Worm (Caenorhabditis elegans) whole organism, early embryonic: Measurements from ENCODE around the gene nuc-1.

Source experiments
- ama-1 ChIP-seq: fragments of 150-350 bp; optimal IDR thresholded peaks from 2 replicates; lab custom pipeline; 2014
- ets-7 ChIP-seq: sonication (generic microtip); optimal IDR thresholded peaks from 2 replicates; lab custom pipeline; 2016; ENCODE audit warnings: missing genotype, missing genetic modification characterization, missing compliant biosample characterization
- hmbx-1 ChIP-seq: sonication (generic microtip); optimal IDR thresholded peaks from 2 replicates; lab custom pipeline; 2016; ENCODE audit warnings: mild to moderate bottlenecking, missing genetic modification characterization, missing compliant biosample characterization
- pes-1 ChIP-seq: fragments of 200-800 bp; sonication (Bioruptor generic); IDR thresholded peaks from 2 replicates; pipeline ENCODE4 v1.3.6; 2022; ENCODE audit warnings: missing genetic modification reagents, missing genetic modification characterization, missing compliant biosample characterization
- scrt-1 ChIP-seq: fragments of 200-800 bp; sonication (Bioruptor generic); IDR thresholded peaks from 2 replicates; pipeline ENCODE4 v1.3.6; 2022; ENCODE audit warnings: missing genetic modification characterization, missing compliant biosample characterization

DNA sequence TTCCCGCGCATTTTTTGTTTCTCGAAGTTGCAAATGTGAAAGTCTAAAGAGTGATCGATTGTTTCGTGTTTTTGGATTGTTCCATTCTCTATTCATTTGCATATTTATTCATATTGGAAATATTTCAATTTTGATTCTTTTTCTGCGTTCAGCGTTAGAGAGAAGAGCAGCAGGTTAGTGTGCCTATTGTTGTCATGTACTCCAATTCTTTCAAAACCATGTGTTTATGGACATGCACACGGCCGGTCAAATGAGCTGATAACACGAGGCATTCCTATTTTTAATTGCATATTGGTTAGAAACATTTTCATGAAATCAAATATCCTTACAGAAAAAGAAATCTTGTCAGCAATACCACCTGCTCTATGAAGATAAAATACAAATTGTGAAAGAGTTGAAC lies 8.1 kb upstream of the nuc-1 start:
- TF ChIP-seq ama-1 (lab: Kevin White, UChicago), result no peak
- TF ChIP-seq ets-7 (tag; lab: Kevin White, UChicago), result no peak
- TF ChIP-seq pes-1 (GFP tag; lab: Robert Waterston, UW), result no peak
- TF ChIP-seq hmbx-1 (tag; lab: Kevin White, UChicago), result no peak
- TF ChIP-seq scrt-1 (GFP tag; lab: Robert Waterston, UW), result no peak
